Fruit fly (Drosophila melanogaster): ENCODE results near the gene shv.

shv gene

DNA sequence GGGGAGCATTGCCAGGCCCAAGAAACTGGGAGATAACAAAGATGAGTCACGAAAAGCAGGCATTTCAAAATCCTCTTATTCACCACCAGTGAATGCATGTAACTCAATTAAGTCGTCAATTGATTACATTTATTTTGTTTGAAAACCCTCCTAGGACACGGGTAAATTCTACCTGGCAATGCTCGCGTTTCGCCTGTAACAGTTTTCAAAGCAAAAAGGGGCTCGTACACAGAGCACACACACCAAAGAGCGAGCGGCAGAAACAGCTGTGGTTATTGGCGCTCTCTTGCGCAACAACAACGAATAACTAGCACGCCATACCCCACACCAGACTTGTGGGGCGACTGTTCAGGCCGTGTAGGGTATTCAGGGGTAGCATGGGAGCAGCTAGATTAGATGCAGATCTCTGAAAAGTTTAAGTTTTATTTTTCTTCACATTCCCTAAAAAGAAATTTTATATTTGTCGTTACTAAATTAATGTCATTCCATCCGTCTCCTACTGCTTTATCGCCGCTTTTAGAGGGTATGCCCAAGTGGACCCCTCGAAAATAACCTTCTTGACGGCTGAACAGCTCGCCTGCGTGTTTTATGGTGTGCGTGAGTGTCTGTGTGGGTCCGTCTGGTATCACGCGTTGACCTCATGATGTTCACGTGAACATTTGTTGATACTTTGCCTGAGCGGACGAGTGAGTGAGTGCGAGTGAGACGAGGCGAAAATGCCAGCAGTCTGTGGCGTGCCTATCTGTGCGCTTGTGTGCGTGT, 27.9 kb downstream of the shv start (continued):
- TF ChIP-seq CG6276 (GFP tag; optimal IDR thresholded peaks at IDR 0.05) (peak; percentile 100), lz (GFP tag; optimal IDR thresholded peaks at IDR 0.05) (peak; percentile 100), dac (GFP tag; optimal IDR thresholded peaks at IDR 0.05) (peak; percentile 100), eg (GFP tag; IDR thresholded peaks at IDR 0.05) (no peak), CG10631 (GFP tag; optimal IDR thresholded peaks at IDR 0.05) (peak; percentile 100), net (GFP tag; optimal IDR thresholded peaks at IDR 0.05) (peak; percentile 100), fkh (GFP tag; optimal IDR thresholded peaks at IDR 0.05) (peak; percentile 100), achi (GFP tag; optimal IDR thresholded peaks at IDR 0.05) (peak; percentile 100), CG1621 (tag; optimal IDR thresholded peaks at IDR 0.05) (peak; percentile 100), CG8632 (GFP tag; optimal IDR thresholded peaks at IDR 0.05) (peak; percentile 100), CG6808 (GFP tag; optimal IDR thresholded peaks at IDR 0.05) (peak; percentile 99), CG3032 (tag; optimal IDR thresholded peaks at IDR 0.05) (peak; percentile 100), CG8119 (GFP tag; IDR thresholded peaks at IDR 0.05) (no peak), Eip78C (GFP tag) (peak; percentile 100), Lpt (GFP tag; optimal IDR thresholded peaks at IDR 0.05) (peak; percentile 100), acj6 (GFP tag; optimal IDR thresholded peaks at IDR 0.05) (peak; percentile 100), Ets21C (GFP tag; optimal IDR thresholded peaks at IDR 0.05) (peak; percentile 100), vri (GFP tag; optimal IDR thresholded peaks at IDR 0.05) (peak; percentile 100), CG32006 (GFP tag; optimal IDR thresholded peaks at IDR 0.05) (peak; percentile 100), Sox14 (GFP tag; optimal IDR thresholded peaks at IDR 0.05) (peak; percentile 100), OdsH (GFP tag; optimal IDR thresholded peaks at IDR 0.05) (peak; percentile 100), ss (GFP tag; optimal IDR thresholded peaks at IDR 0.05) (peak; percentile 100)

DNA sequence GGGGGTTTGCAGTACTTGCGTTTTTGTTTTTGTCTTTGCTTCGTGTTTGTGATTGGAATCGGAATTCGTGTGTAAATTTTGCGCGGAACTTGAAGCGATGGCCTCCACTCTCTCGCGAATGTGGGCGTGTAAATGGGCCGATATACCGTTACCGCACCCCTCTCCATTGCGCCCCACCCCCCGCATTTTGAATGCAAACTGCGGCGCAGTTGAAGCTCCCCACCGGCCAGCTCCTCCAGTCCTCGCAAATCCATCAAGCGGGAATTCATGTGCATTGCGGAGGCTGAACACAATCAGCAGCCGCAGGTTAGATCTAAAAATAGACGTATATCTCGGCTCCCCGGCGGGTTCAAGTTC, 28.5 kb downstream of the shv start:
- TF ChIP-seq CG8632 (GFP tag; optimal IDR thresholded peaks at IDR 0.05): no peak
- TF ChIP-seq fkh (GFP tag; optimal IDR thresholded peaks at IDR 0.05): no peak
- no peak for TF ChIP-seq Ets96B (tag; optimal IDR thresholded peaks at IDR 0.05)
- no peak for TF ChIP-seq CG4318 (GFP tag; optimal IDR thresholded peaks at IDR 0.05)
- no peak for TF ChIP-seq CG6792 (GFP tag; optimal IDR thresholded peaks at IDR 0.05)
- TF ChIP-seq fd59A (GFP tag; optimal IDR thresholded peaks at IDR 0.05): no peak
- no peak for TF ChIP-seq CG6808 (GFP tag; optimal IDR thresholded peaks at IDR 0.05)
- TF ChIP-seq CG6276 (GFP tag; optimal IDR thresholded peaks at IDR 0.05): no peak
- no peak for TF ChIP-seq cyc (GFP tag; optimal IDR thresholded peaks at IDR 0.05)
- TF ChIP-seq dac (GFP tag; optimal IDR thresholded peaks at IDR 0.05): no peak
- TF ChIP-seq CG34406 (GFP tag; optimal IDR thresholded peaks at IDR 0.05): no peak
- no peak for TF ChIP-seq CG9139 (GFP tag; optimal IDR thresholded peaks at IDR 0.05)
- no peak for TF ChIP-seq Lpt (GFP tag; optimal IDR thresholded peaks at IDR 0.05)
- TF ChIP-seq salr (GFP tag; optimal IDR thresholded peaks at IDR 0.05): no peak
- TF ChIP-seq Blimp-1 (GFP tag; optimal IDR thresholded peaks at IDR 0.05): no peak
- no peak for TF ChIP-seq achi (GFP tag; optimal IDR thresholded peaks at IDR 0.05)
- no peak for TF ChIP-seq Sox14 (GFP tag; optimal IDR thresholded peaks at IDR 0.05)

DNA sequence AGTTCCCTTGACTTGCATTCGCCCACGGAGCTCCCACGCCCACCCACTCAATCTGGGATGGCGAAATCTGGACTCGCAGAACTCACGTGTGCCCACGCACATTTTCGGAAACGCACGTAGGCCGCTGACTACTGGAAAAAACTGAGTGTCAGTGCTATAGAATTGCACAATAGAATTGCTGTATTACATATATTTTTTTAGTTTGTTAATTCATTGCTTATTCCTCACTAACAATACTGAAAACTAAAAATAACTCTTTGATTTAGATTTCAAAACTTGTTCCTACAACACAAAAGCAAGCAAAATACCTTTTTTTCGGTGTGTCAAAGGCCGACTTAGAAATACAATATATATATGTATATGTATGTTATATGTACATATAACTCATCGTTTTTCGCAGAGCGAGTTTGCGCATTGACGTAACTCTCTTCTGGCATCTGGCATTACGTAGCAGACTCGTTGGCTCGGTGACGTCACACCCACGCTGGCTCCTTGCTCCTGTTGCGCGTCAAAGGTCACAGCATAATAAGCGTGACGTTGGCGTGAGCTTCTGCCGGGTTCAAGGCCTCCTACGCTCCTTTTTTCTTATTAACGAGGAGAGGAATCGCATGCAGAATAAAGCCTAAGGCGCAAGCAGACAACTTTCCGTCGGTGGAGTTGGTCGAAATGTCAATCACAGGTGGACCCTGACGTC, 29.0 kb downstream of the shv start:
- TF ChIP-seq cyc (GFP tag; optimal IDR thresholded peaks at IDR 0.05) (no peak), svp (GFP tag) (no peak), ss (GFP tag; optimal IDR thresholded peaks at IDR 0.05) (no peak), Smox (GFP tag; optimal IDR thresholded peaks at IDR 0.05) (peak; percentile 46), CG1621 (tag; optimal IDR thresholded peaks at IDR 0.05) (peak; percentile 38), CG6808 (GFP tag; optimal IDR thresholded peaks at IDR 0.05) (peak; percentile 28), CG31627 (GFP tag; optimal IDR thresholded peaks at IDR 0.05) (peak; percentile 6), Sox15 (GFP tag; optimal IDR thresholded peaks at IDR 0.05) (peak; percentile 5), vri (GFP tag; optimal IDR thresholded peaks at IDR 0.05) (no peak), Sox102F (GFP tag; optimal IDR thresholded peaks at IDR 0.05) (peak; percentile 53), Blimp-1 (GFP tag; optimal IDR thresholded peaks at IDR 0.05) (no peak), CG7368 (GFP tag; optimal IDR thresholded peaks at IDR 0.05) (peak; percentile 27), Ets21C (GFP tag; optimal IDR thresholded peaks at IDR 0.05) (no peak), acj6 (GFP tag; optimal IDR thresholded peaks at IDR 0.05) (peak; percentile 56), salr (GFP tag; optimal IDR thresholded peaks at IDR 0.05) (peak in 1 of 2 experiments; percentile 27), CG6792 (GFP tag; optimal IDR thresholded peaks at IDR 0.05) (peak; percentile 16), CG34406 (GFP tag; optimal IDR thresholded peaks at IDR 0.05) (peak; percentile 48), Hr38 (GFP tag; optimal IDR thresholded peaks at IDR 0.05) (no peak), CG8632 (GFP tag; optimal IDR thresholded peaks at IDR 0.05) (peak; percentile 34), eg (GFP tag; IDR thresholded peaks at IDR 0.05) (no peak), OdsH (GFP tag; optimal IDR thresholded peaks at IDR 0.05) (peak; percentile 51), CG16779 (tag; optimal IDR thresholded peaks at IDR 0.05) (no peak), pdm3 (GFP tag; optimal IDR thresholded peaks at IDR 0.05) (peak; percentile 67), CG11294 (GFP tag; IDR thresholded peaks at IDR 0.05) (no peak), CG11902 (GFP tag; optimal IDR thresholded peaks at IDR 0.05) (no peak), Sox14 (GFP tag; optimal IDR thresholded peaks at IDR 0.05) (no peak), net (GFP tag; optimal IDR thresholded peaks at IDR 0.05) (no peak), Hr4 (GFP tag; optimal IDR thresholded peaks at IDR 0.05) (peak; percentile 75), lz (GFP tag; optimal IDR thresholded peaks at IDR 0.05) (peak; percentile 43)

All from whole organism, prepupa.